Worm (Caenorhabditis elegans) whole organism, L4 larva: ENCODE results near the gene C08B6.18.
A peak's percentile ranks its signal among the peaks of the same experiment; 100 is the strongest.

Experiments used
- R02D3.7 ChIP-seq: fragments of 150-350 bp; sonication (generic microtip); optimal IDR thresholded peaks from 3 replicates; lab custom pipeline; 2014; ENCODE audit warnings: missing biosample characterization, missing genetic modification characterization
- aha-1 ChIP-seq: fragments of 150-350 bp; peaks from one replicate; lab custom pipeline; 2014; ENCODE audit warnings: missing biosample characterization, missing genetic modification characterization
- attf-4 ChIP-seq: sonication (generic microtip); optimal IDR thresholded peaks from 3 replicates; lab custom pipeline; 2017; ENCODE audit warnings: missing biosample characterization, missing genetic modification characterization
- ceh-82 ChIP-seq: sonication (generic microtip); optimal IDR thresholded peaks from 2 replicates; lab custom pipeline; 2017; ENCODE audit warnings: missing biosample characterization, missing genetic modification characterization
- cey-2 ChIP-seq: sonication (generic microtip); optimal IDR thresholded peaks from 3 replicates; lab custom pipeline; 2017; ENCODE audit warnings: missing genetic modification characterization, mild to moderate bottlenecking, missing compliant biosample characterization, antibody characterized with exemption, borderline replicate concordance; ENCODE audit not compliant: insufficient read depth
- daf-16 ChIP-seq, 3 experiments: sonication (generic microtip); optimal IDR thresholded peaks; 2 replicates each; lab custom pipeline; 2016 to 2017; ENCODE audit warnings: missing genetic modification characterization in 3 of 3, missing genetic modification reagents in 3 of 3, mild to moderate bottlenecking in 2 of 3, missing compliant biosample characterization in 2 of 3, missing biosample characterization in 1 of 3, moderate library complexity in 1 of 3
- daf-8 ChIP-seq: fragments of 200-800 bp; sonication (Bioruptor generic); IDR thresholded peaks from 2 replicates; pipeline ENCODE4 v1.3.6; 2022; ENCODE audit warnings: missing genetic modification characterization, missing compliant biosample characterization
- dmd-6 ChIP-seq: fragments of 200-800 bp; sonication (Bioruptor generic); IDR thresholded peaks from 2 replicates; pipeline ENCODE4 v1.3.6; 2022; ENCODE audit warnings: missing genetic modification reagents, missing genetic modification characterization, missing compliant biosample characterization
- dve-1 ChIP-seq: sonication (generic microtip); optimal IDR thresholded peaks from 2 replicates; lab custom pipeline; 2017; ENCODE audit warnings: antibody characterized with exemption, mild to moderate bottlenecking, missing genetic modification characterization, missing compliant biosample characterization; ENCODE audit not compliant: insufficient read depth
- fkh-10 ChIP-seq: fragments of 150-350 bp; optimal IDR thresholded peaks from 2 replicates; lab custom pipeline; 2014; ENCODE audit warnings: missing biosample characterization, missing genetic modification reagents, missing genetic modification characterization
- gei-8 ChIP-seq: fragments of 200-800 bp; sonication (Bioruptor generic); optimal IDR thresholded peaks from 2 replicates; lab custom pipeline; 2018; ENCODE audit warnings: mild to moderate bottlenecking, missing genetic modification characterization, missing compliant biosample characterization
- hlh-11 ChIP-seq: fragments of 200-800 bp; sonication (Bioruptor generic); optimal IDR thresholded peaks from 2 replicates; lab custom pipeline; 2018; ENCODE audit warnings: mild to moderate bottlenecking, missing genetic modification characterization, missing compliant biosample characterization
- hlh-30 ChIP-seq: sonication (generic microtip); optimal IDR thresholded peaks from 2 replicates; lab custom pipeline; 2017; ENCODE audit warnings: antibody characterized with exemption, mild to moderate bottlenecking, missing genetic modification characterization, missing compliant biosample characterization; ENCODE audit not compliant: insufficient read depth
- hmg-1.1 ChIP-seq: fragments of 200-800 bp; sonication (Bioruptor generic); IDR thresholded peaks from 2 replicates; pipeline ENCODE4 v1.3.6; 2022; ENCODE audit warnings: missing genetic modification reagents, missing genetic modification characterization, missing compliant biosample characterization
- lin-1 ChIP-seq: fragments of 200-800 bp; sonication (Bioruptor generic); IDR thresholded peaks from 2 replicates; pipeline ENCODE4 v1.3.6; 2022; ENCODE audit warnings: missing genetic modification reagents, missing genetic modification characterization, missing compliant biosample characterization
- lin-13 ChIP-seq: fragments of 150-350 bp; optimal IDR thresholded peaks from 2 replicates; lab custom pipeline; 2014; ENCODE audit warnings: missing biosample characterization, missing genetic modification reagents, missing genetic modification characterization
- lsy-2 ChIP-seq, 2 experiments: fragments of 150-350 bp in 1 of 2; sonication (generic microtip) in 1 of 2; optimal IDR thresholded peaks; 2 replicates each; lab custom pipeline; 2014 to 2017; ENCODE audit warnings: missing biosample characterization in 2 of 2, missing genetic modification characterization in 2 of 2
- madf-9 ChIP-seq: fragments of 200-800 bp; sonication (Bioruptor generic); conservative IDR thresholded peaks from 2 replicates; pipeline ENCODE4 v1.3.6; 2022; ENCODE audit warnings: missing genetic modification reagents, missing genetic modification characterization, missing compliant biosample characterization
- mdl-1 ChIP-seq, 2 experiments: fragments of 150-350 bp in 1 of 2; sonication (generic microtip) in 1 of 2; optimal IDR thresholded peaks; 2 replicates each; lab custom pipeline; 2014 to 2017; ENCODE audit warnings: missing biosample characterization in 2 of 2, missing genetic modification characterization in 2 of 2
- mdt-29 ChIP-seq: fragments of 200-800 bp; sonication (Bioruptor generic); IDR thresholded peaks from 2 replicates; pipeline ENCODE4 v1.3.6; 2022; ENCODE audit warnings: missing genetic modification reagents, missing genetic modification characterization, missing compliant biosample characterization
- mep-1 ChIP-seq: fragments of 150-350 bp; sonication (generic microtip); optimal IDR thresholded peaks from 3 replicates; lab custom pipeline; 2014; ENCODE audit warnings: missing biosample characterization, missing genetic modification characterization
- mxl-3 ChIP-seq: fragments of 200-800 bp; sonication (Bioruptor generic); optimal IDR thresholded peaks from 2 replicates; lab custom pipeline; 2018; ENCODE audit warnings: mild to moderate bottlenecking, missing genetic modification characterization, missing compliant biosample characterization
- nhr-237 ChIP-seq: sonication (generic microtip); optimal IDR thresholded peaks from 2 replicates; lab custom pipeline; 2017; ENCODE audit warnings: missing biosample characterization, missing genetic modification characterization
- nhr-28 ChIP-seq: fragments of 150-350 bp; optimal IDR thresholded peaks from 2 replicates; lab custom pipeline; 2014; ENCODE audit warnings: missing biosample characterization, missing genetic modification characterization
- nhr-42 ChIP-seq: fragments of 200-800 bp; sonication (Bioruptor generic); IDR thresholded peaks from 2 replicates; pipeline ENCODE4 v1.3.6; 2022; ENCODE audit warnings: missing genetic modification characterization, missing compliant biosample characterization
- nhr-48 ChIP-seq: sonication (generic microtip); optimal IDR thresholded peaks from 2 replicates; lab custom pipeline; 2016; ENCODE audit warnings: mild to moderate bottlenecking, missing genetic modification characterization, missing compliant biosample characterization
- nhr-6 ChIP-seq: fragments of 150-350 bp; optimal IDR thresholded peaks from 2 replicates; lab custom pipeline; 2014; ENCODE audit warnings: missing biosample characterization, missing genetic modification characterization
- nhr-77 ChIP-seq: fragments of 150-350 bp; optimal IDR thresholded peaks from 2 replicates; lab custom pipeline; 2014; ENCODE audit warnings: missing biosample characterization, missing genetic modification characterization
- pha-4 ChIP-seq, 2 experiments: fragments of 150-350 bp in 1 of 2; fragments of 200-800 bp in 1 of 2; sonication (Bioruptor generic) in 1 of 2; IDR thresholded peaks in 1 of 2; optimal IDR thresholded peaks in 1 of 2; 2 replicates each; pipeline versions ENCODE4 v1.3.6 to Lab custom; 2014 to 2022; ENCODE audit warnings: missing genetic modification characterization in 2 of 2, missing genetic modification reagents in 2 of 2, missing biosample characterization in 1 of 2, missing compliant biosample characterization in 1 of 2
- pqm-1 ChIP-seq: sonication (generic microtip); optimal IDR thresholded peaks from 2 replicates; lab custom pipeline; 2017; ENCODE audit warnings: missing biosample characterization, missing genetic modification characterization
- skn-1 ChIP-seq: fragments of 150-350 bp; optimal IDR thresholded peaks from 2 replicates; lab custom pipeline; 2014; ENCODE audit warnings: missing biosample characterization, missing genetic modification characterization
- tra-1 ChIP-seq: fragments of 200-800 bp; sonication (Bioruptor generic); IDR thresholded peaks from 2 replicates; pipeline ENCODE4 v1.3.6; 2022; ENCODE audit warnings: missing genetic modification reagents, missing genetic modification characterization, missing compliant biosample characterization
- unc-62 ChIP-seq, 3 experiments: fragments of 150-350 bp in 1 of 3; sonication (generic microtip); optimal IDR thresholded peaks in 2 of 3; peaks in 1 of 3; 1 replicate in 1 of 3; 2 replicates in 2 of 3; lab custom pipeline; 2014 to 2017; ENCODE audit warnings: missing biosample characterization in 3 of 3, missing genetic modification characterization in 3 of 3, missing genetic modification reagents in 3 of 3, missing genotype in 1 of 3
- ztf-7 ChIP-seq: fragments of 150-350 bp; optimal IDR thresholded peaks from 2 replicates; lab custom pipeline; 2014; ENCODE audit warnings: missing biosample characterization, missing genetic modification characterization

Gene C08B6.18

ce11 chrV:10173653-10174052, 39.7 kb upstream of the C08B6.18 start, which contains the start of gene egl-3:
Gene egl-3, minus strand, starts transcription at chrV:10173753.
- TF ChIP-seq daf-8 (GFP tag; lab: Robert Waterston, UW): no peak
- peak in 1 of 2 experiments; percentile 26 for TF ChIP-seq unc-62 (GFP tag; optimal IDR thresholded peaks at IDR 0.05 in 1 of 2; lab: Kevin White, UChicago)
- TF ChIP-seq unc-62 (tag; optimal IDR thresholded peaks at IDR 0.05; lab: Kevin White, UChicago): no peak
- TF ChIP-seq, all 104 proteins: peak for 1

- TF ChIP-seq nhr-6 (tag; lab: Kevin White, UChicago) (no peak), ceh-82 (tag; lab: Kevin White, UChicago) (no peak), lin-13 (peak; percentile 24), mep-1 (tag; lab: Kevin White, UChicago) (peak; percentile 49)
Measured at ce11 chrV:10168870-10169269, 34.9 kb upstream of the C08B6.18 start.

ce11 chrV:10166368-10166767, 32.4 kb upstream of the C08B6.18 start, which contains the start of gene C51E3.6:
Gene C51E3.6, minus strand, starts transcription at chrV:10166468.
- TF ChIP-seq cey-2: no peak
- no peak for TF ChIP-seq nhr-237
- TF ChIP-seq skn-1 (tag; lab: Kevin White, UChicago): no peak
- no peak for TF ChIP-seq ztf-7
- TF ChIP-seq hmg-1.1 (GFP tag; lab: Robert Waterston, UW): no peak
- TF ChIP-seq gei-8 (GFP tag; lab: Kevin White, UChicago): no peak
- TF ChIP-seq unc-62 (GFP tag; optimal IDR thresholded peaks at IDR 0.05 in 1 of 2; lab: Kevin White, UChicago): no peak
- TF ChIP-seq unc-62 (tag; optimal IDR thresholded peaks at IDR 0.05; lab: Kevin White, UChicago): no peak

ce11 chrV:10160954-10161353, 27.0 kb upstream of the C08B6.18 start, which contains the start of gene C51E3.10:
Gene C51E3.10, minus strand, starts transcription at chrV:10161134.
- TF ChIP-seq ztf-7 (no peak), nhr-28 (tag; lab: Kevin White, UChicago) (peak; percentile 88), dmd-6 (GFP tag; lab: Robert Waterston, UW) (peak; percentile 95), mep-1 (tag; lab: Kevin White, UChicago) (peak; percentile 36), pha-4 (GFP tag; IDR thresholded peaks at IDR 0.05; lab: Robert Waterston, UW) (0 out of 2 replicates have a peak, but pooled peaks have one; percentile 8), pha-4 (tag; optimal IDR thresholded peaks at IDR 0.05; lab: Kevin White, UChicago) (no peak), mdl-1 (tag; optimal IDR thresholded peaks at IDR 0.05; lab: Kevin White, UChicago) (peak in 1 of 2 experiments; percentile 77), fkh-10 (no peak), attf-4 (tag; lab: Kevin White, UChicago) (no peak), cey-2 (no peak), nhr-77 (peak; percentile 35), R02D3.7 (tag; lab: Kevin White, UChicago) (no peak), tra-1 (GFP tag; lab: Robert Waterston, UW) (peak; percentile 68; the same call in 1 of the 2 replicates), lin-13 (peak; percentile 16), lin-1 (GFP tag; lab: Robert Waterston, UW) (peak; percentile 71; the same call in 1 of the 2 replicates), pqm-1 (peak; percentile 93), nhr-48 (peak; percentile 18), madf-9 (GFP tag; lab: Robert Waterston, UW) (no peak), dve-1 (peak; percentile 70), mxl-3 (peak; percentile 76), mdt-29 (GFP tag; lab: Robert Waterston, UW) (0 out of 2 replicates have a peak, but pooled peaks have one; percentile 32), daf-16 (GFP tag; optimal IDR thresholded peaks at IDR 0.05; lab: Kevin White, UChicago) (no peak), daf-16 (tag; optimal IDR thresholded peaks at IDR 0.05; lab: Kevin White, UChicago) (peak; percentile 66), lsy-2 (tag; optimal IDR thresholded peaks at IDR 0.05; lab: Kevin White, UChicago) (peak in 1 of 2 experiments; percentile 32), hlh-30 (tag; lab: Kevin White, UChicago) (peak; percentile 68), aha-1 (tag; lab: Kevin White, UChicago) (peak; percentile 73), nhr-42 (GFP tag; lab: Robert Waterston, UW) (0 out of 2 replicates have a peak, but pooled peaks have one; percentile 50), hlh-11 (peak; percentile 80), unc-62 (GFP tag; optimal IDR thresholded peaks at IDR 0.05 in 1 of 2; lab: Kevin White, UChicago) (peak in 1 of 2 experiments; percentile 89), unc-62 (tag; optimal IDR thresholded peaks at IDR 0.05; lab: Kevin White, UChicago) (no peak)
- TF ChIP-seq, all 104 proteins: peak for 21
